Fruit fly (Drosophila melanogaster): ENCODE data around the gene Surf6.
A peak's percentile ranks its signal among the peaks of the same experiment; 100 is the strongest.

Surf6 gene

DNA sequence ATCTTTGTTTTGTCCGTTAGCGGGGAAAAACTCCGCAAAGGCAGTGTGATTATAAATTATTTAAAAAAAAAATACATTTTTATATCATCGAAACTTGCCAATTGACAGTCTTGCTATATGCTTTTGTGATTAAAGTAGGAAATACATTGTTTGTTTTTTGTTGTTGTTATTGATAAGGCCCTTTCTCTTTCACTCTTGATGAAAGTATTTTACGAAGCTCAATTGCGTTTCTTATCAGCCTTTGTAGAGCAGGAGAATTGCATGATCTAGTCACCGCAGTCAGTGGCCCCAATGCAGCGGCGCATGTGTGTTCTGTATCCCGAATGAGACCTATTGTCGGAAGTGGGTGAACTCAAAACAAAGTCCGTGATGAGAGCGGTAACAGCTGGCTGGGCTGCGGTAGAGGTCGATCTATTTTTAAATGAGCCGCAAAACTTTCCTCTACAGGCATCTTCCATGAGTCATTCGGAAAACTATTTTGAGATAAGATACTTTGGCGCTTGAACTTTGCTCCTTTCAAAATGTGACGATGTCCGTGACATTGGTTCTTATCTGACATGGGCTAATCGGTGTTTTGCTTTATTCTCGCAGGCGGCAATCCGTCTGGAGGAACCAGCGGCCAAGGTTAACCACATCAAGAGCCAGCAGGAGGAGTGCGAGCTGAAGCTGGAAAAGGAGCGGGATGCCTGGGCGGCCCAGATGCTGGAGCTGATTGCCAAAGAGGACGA is 5.8 kb upstream of the Surf6 start:
- TF ChIP-seq psq (GFP tag; optimal IDR thresholded peaks at IDR 0.05) (no peak), Hr78 (GFP tag; optimal IDR thresholded peaks at IDR 0.05) (peak in 1 of 2 experiments; percentile 78), unc-4 (GFP tag; IDR thresholded peaks at IDR 0.05; ENCODE audit: partially characterized antibody) (no peak), tna (GFP tag; IDR thresholded peaks at IDR 0.05; ENCODE audit: partially characterized antibody) (no peak), hkb (optimal IDR thresholded peaks at IDR 0.05) (no peak), hkb (GFP tag; IDR thresholded peaks at IDR 0.05) (0 out of 2 replicates have a peak, but pooled peaks have one; percentile 6), ATbp (GFP tag; optimal IDR thresholded peaks at IDR 0.05) (peak; percentile 19), Eip74EF (GFP tag; optimal IDR thresholded peaks at IDR 0.05) (peak in 1 of 2 experiments; percentile 34), exex (tag; optimal IDR thresholded peaks at IDR 0.05) (peak; percentile 15), CG18262 (tag; optimal IDR thresholded peaks at IDR 0.05) (no peak), ap (GFP tag; IDR thresholded peaks at IDR 0.05) (no peak), sc (optimal IDR thresholded peaks at IDR 0.05) (no peak), sc (GFP tag; optimal IDR thresholded peaks at IDR 0.05) (no peak), jumu (GFP tag; optimal IDR thresholded peaks at IDR 0.05) (no peak), cwo (GFP tag; optimal IDR thresholded peaks at IDR 0.05) (no peak), Jarid2 (GFP tag; optimal IDR thresholded peaks at IDR 0.05) (no peak), CG7963 (GFP tag; IDR thresholded peaks at IDR 0.05; ENCODE audit: partially characterized antibody) (no peak), CG34376 (GFP tag; optimal IDR thresholded peaks at IDR 0.05) (peak; percentile 25), CG18476 (GFP tag; optimal IDR thresholded peaks at IDR 0.05) (no peak), CG14014 (GFP tag; IDR thresholded peaks at IDR 0.05) (no peak)

dm6 chr3R:19909541-19910182 is 5.0 kb upstream of the Surf6 start:
- TF ChIP-seq schlank (tag; optimal IDR thresholded peaks at IDR 0.05) (no peak), Med (GFP tag) (peak; percentile 22), Nf-YA (GFP tag; IDR thresholded peaks at IDR 0.05) (0 out of 2 replicates have a peak, but pooled peaks have one; percentile 7), CrebB (tag; optimal IDR thresholded peaks at IDR 0.05) (no peak), sd (tag; optimal IDR thresholded peaks at IDR 0.05) (peak; percentile 76), Rfx (GFP tag; IDR thresholded peaks at IDR 0.05) (0 out of 2 replicates have a peak, but pooled peaks have one; percentile 17), mirr (GFP tag; optimal IDR thresholded peaks at IDR 0.05) (peak; percentile 4), CG13287 (GFP tag; IDR thresholded peaks at IDR 0.05; ENCODE audit: partially characterized antibody) (no peak), nau (GFP tag; optimal IDR thresholded peaks at IDR 0.05) (no peak), CG6272 (GFP tag; IDR thresholded peaks at IDR 0.05) (no peak), Opbp (GFP tag; IDR thresholded peaks at IDR 0.05; ENCODE audit: partially characterized antibody) (peak; percentile 11; the same call in 1 of the 3 replicates), jigr1 (GFP tag; IDR thresholded peaks at IDR 0.05) (no peak), exex (tag; optimal IDR thresholded peaks at IDR 0.05) (peak; percentile 73), tin (GFP tag; optimal IDR thresholded peaks at IDR 0.05) (no peak), shn (GFP tag; optimal IDR thresholded peaks at IDR 0.05) (no peak), Ets65A (GFP tag) (no peak), jumu (GFP tag; optimal IDR thresholded peaks at IDR 0.05) (no peak), ci (GFP tag; IDR thresholded peaks at IDR 0.05) (peak; percentile 63; the same call in 1 of the 3 replicates), CG7987 (GFP tag; optimal IDR thresholded peaks at IDR 0.05) (no peak), Dll (GFP tag; IDR thresholded peaks at IDR 0.05; ENCODE audit: partially characterized antibody) (no peak), Elba2 (GFP tag; optimal IDR thresholded peaks at IDR 0.05) (peak; percentile 76), hth (optimal IDR thresholded peaks at IDR 0.05) (no peak), chinmo (GFP tag; IDR thresholded peaks at IDR 0.05; ENCODE audit: partially characterized antibody) (0 out of 4 replicates have a peak, but pooled peaks have one; percentile 13), CG6683 (GFP tag; optimal IDR thresholded peaks at IDR 0.05) (no peak)
